Worm (Caenorhabditis elegans) whole organism, L4 larva: ENCODE measurements around the gene F42A9.6.
A peak's percentile ranks its signal among the peaks of the same experiment; 100 is the strongest.

Experiments
- D1046.2 ChIP-seq: fragments of 200-800 bp; sonication (Bioruptor generic); IDR thresholded peaks from 2 replicates; pipeline ENCODE4 v1.3.6; 2022; ENCODE audit warnings: missing genetic modification characterization, missing compliant biosample characterization
- F10B5.3 ChIP-seq: sonication (generic microtip); optimal IDR thresholded peaks from 2 replicates; lab custom pipeline; 2016; ENCODE audit warnings: mild to moderate bottlenecking, missing genetic modification characterization, missing compliant biosample characterization
- F26F4.8 ChIP-seq: fragments of 200-800 bp; sonication (Bioruptor generic); conservative IDR thresholded peaks from 2 replicates; pipeline ENCODE4 v1.3.6; 2022; ENCODE audit warnings: missing genetic modification characterization, missing compliant biosample characterization
- F49E8.2 ChIP-seq: sonication (generic microtip); optimal IDR thresholded peaks from 2 replicates; lab custom pipeline; 2016; ENCODE audit warnings: missing compliant biosample characterization, mild to moderate bottlenecking, missing genetic modification characterization, borderline replicate concordance
- T20F7.1 ChIP-seq: fragments of 200-800 bp; sonication (Bioruptor generic); optimal IDR thresholded peaks from 2 replicates; lab custom pipeline; 2018; ENCODE audit warnings: mild to moderate bottlenecking, missing genetic modification characterization, missing compliant biosample characterization
- Y105C5A.15 ChIP-seq: fragments of 200-800 bp; sonication (Bioruptor generic); IDR thresholded peaks from 2 replicates; pipeline ENCODE4 v1.3.6; 2022; ENCODE audit warnings: missing genetic modification characterization, missing compliant biosample characterization
- Y5F2A.4 ChIP-seq: fragments of 200-800 bp; sonication (Bioruptor generic); optimal IDR thresholded peaks from 2 replicates; lab custom pipeline; 2018; ENCODE audit warnings: mild to moderate bottlenecking, missing genetic modification characterization, missing compliant biosample characterization
- Y75B8A.6 ChIP-seq: fragments of 200-800 bp; sonication (Bioruptor generic); IDR thresholded peaks from 2 replicates; pipeline ENCODE4 v1.3.6; 2022; ENCODE audit warnings: missing genetic modification reagents, missing genetic modification characterization, missing compliant biosample characterization
- ZK546.5 ChIP-seq, 2 experiments: sonication (generic microtip); optimal IDR thresholded peaks; 2 replicates each; lab custom pipeline; 2017; ENCODE audit warnings: missing biosample characterization in 2 of 2, missing genetic modification characterization in 2 of 2
- ceh-28 ChIP-seq: fragments of 150-350 bp; optimal IDR thresholded peaks from 2 replicates; lab custom pipeline; 2014; ENCODE audit warnings: missing biosample characterization, missing genetic modification reagents, missing genetic modification characterization
- ceh-44 ChIP-seq: fragments of 200-800 bp; sonication (Bioruptor generic); IDR thresholded peaks from 2 replicates; pipeline ENCODE4 v1.3.6; 2022; ENCODE audit warnings: missing genetic modification reagents, missing genetic modification characterization, missing compliant biosample characterization
- daf-12 ChIP-seq: fragments of 150-350 bp; optimal IDR thresholded peaks from 2 replicates; lab custom pipeline; 2014; ENCODE audit warnings: missing biosample characterization, missing genetic modification reagents, missing genetic modification characterization
- dmd-6 ChIP-seq: fragments of 200-800 bp; sonication (Bioruptor generic); IDR thresholded peaks from 2 replicates; pipeline ENCODE4 v1.3.6; 2022; ENCODE audit warnings: missing genetic modification reagents, missing genetic modification characterization, missing compliant biosample characterization
- egl-27 ChIP-seq: sonication (generic microtip); optimal IDR thresholded peaks from 3 replicates; lab custom pipeline; 2017; ENCODE audit warnings: missing biosample characterization, missing genetic modification reagents, missing genetic modification characterization
- egl-43 ChIP-seq: fragments of 200-800 bp; sonication (Bioruptor generic); IDR thresholded peaks from 2 replicates; pipeline ENCODE4 v1.3.6; 2022; ENCODE audit warnings: missing genetic modification reagents, missing genetic modification characterization, missing compliant biosample characterization
- gei-8 ChIP-seq: fragments of 200-800 bp; sonication (Bioruptor generic); optimal IDR thresholded peaks from 2 replicates; lab custom pipeline; 2018; ENCODE audit warnings: mild to moderate bottlenecking, missing genetic modification characterization, missing compliant biosample characterization
- hlh-11 ChIP-seq: fragments of 200-800 bp; sonication (Bioruptor generic); optimal IDR thresholded peaks from 2 replicates; lab custom pipeline; 2018; ENCODE audit warnings: mild to moderate bottlenecking, missing genetic modification characterization, missing compliant biosample characterization
- hlh-30 ChIP-seq: sonication (generic microtip); optimal IDR thresholded peaks from 2 replicates; lab custom pipeline; 2017; ENCODE audit warnings: antibody characterized with exemption, mild to moderate bottlenecking, missing genetic modification characterization, missing compliant biosample characterization; ENCODE audit not compliant: insufficient read depth
- hmg-1.1 ChIP-seq: fragments of 200-800 bp; sonication (Bioruptor generic); IDR thresholded peaks from 2 replicates; pipeline ENCODE4 v1.3.6; 2022; ENCODE audit warnings: missing genetic modification reagents, missing genetic modification characterization, missing compliant biosample characterization
- jun-1 ChIP-seq: fragments of 150-350 bp; optimal IDR thresholded peaks from 2 replicates; lab custom pipeline; 2014; ENCODE audit warnings: missing biosample characterization, missing genetic modification reagents, missing genetic modification characterization
- lin-1 ChIP-seq: fragments of 200-800 bp; sonication (Bioruptor generic); IDR thresholded peaks from 2 replicates; pipeline ENCODE4 v1.3.6; 2022; ENCODE audit warnings: missing genetic modification reagents, missing genetic modification characterization, missing compliant biosample characterization
- lin-38 ChIP-seq: fragments of 200-800 bp; sonication (Bioruptor generic); IDR thresholded peaks from 2 replicates; pipeline ENCODE4 v1.3.6; 2022; ENCODE audit warnings: missing genetic modification reagents, missing genetic modification characterization, missing compliant biosample characterization
- lir-3 ChIP-seq: sonication (generic microtip); optimal IDR thresholded peaks from 2 replicates; lab custom pipeline; 2016; ENCODE audit warnings: mild to moderate bottlenecking, missing genetic modification characterization, missing compliant biosample characterization
- lsy-2 ChIP-seq, 2 experiments: fragments of 150-350 bp in 1 of 2; sonication (generic microtip) in 1 of 2; optimal IDR thresholded peaks; 2 replicates each; lab custom pipeline; 2014 to 2017; ENCODE audit warnings: missing biosample characterization in 2 of 2, missing genetic modification characterization in 2 of 2
- madf-5 ChIP-seq, 2 experiments: fragments of 200-800 bp; sonication (Bioruptor generic); IDR thresholded peaks; 2 replicates each; pipeline ENCODE4 v1.3.6; 2022; ENCODE audit warnings: missing compliant biosample characterization in 2 of 2, missing genetic modification characterization in 2 of 2
- mdl-1 ChIP-seq, 2 experiments: fragments of 150-350 bp in 1 of 2; sonication (generic microtip) in 1 of 2; optimal IDR thresholded peaks; 2 replicates each; lab custom pipeline; 2014 to 2017; ENCODE audit warnings: missing biosample characterization in 2 of 2, missing genetic modification characterization in 2 of 2
- mdt-29 ChIP-seq: fragments of 200-800 bp; sonication (Bioruptor generic); IDR thresholded peaks from 2 replicates; pipeline ENCODE4 v1.3.6; 2022; ENCODE audit warnings: missing genetic modification reagents, missing genetic modification characterization, missing compliant biosample characterization
- mes-2 ChIP-seq: sonication (generic microtip); optimal IDR thresholded peaks from 2 replicates; lab custom pipeline; 2016; ENCODE audit warnings: missing genotype, mild to moderate bottlenecking, missing genetic modification characterization, missing compliant biosample characterization; ENCODE audit not compliant: poor library complexity, severe bottlenecking
- mxl-2 ChIP-seq: fragments of 200-800 bp; sonication (Bioruptor generic); conservative IDR thresholded peaks from 2 replicates; pipeline ENCODE4 v1.3.6; 2022; ENCODE audit warnings: missing genetic modification reagents, missing genetic modification characterization, missing compliant biosample characterization
- nhr-10 ChIP-seq: fragments of 150-350 bp; optimal IDR thresholded peaks from 2 replicates; lab custom pipeline; 2014; ENCODE audit warnings: missing biosample characterization, missing genetic modification characterization
- nhr-111 ChIP-seq: fragments of 200-800 bp; sonication (Bioruptor generic); optimal IDR thresholded peaks from 2 replicates; lab custom pipeline; 2018; ENCODE audit warnings: mild to moderate bottlenecking, missing genetic modification characterization, missing compliant biosample characterization
- nhr-25 ChIP-seq: sonication (generic microtip); optimal IDR thresholded peaks from 2 replicates; lab custom pipeline; 2017; ENCODE audit warnings: missing genetic modification characterization, mild to moderate bottlenecking, missing compliant biosample characterization, antibody characterized with exemption, moderate library complexity, borderline replicate concordance; ENCODE audit not compliant: insufficient read depth
- nhr-41 ChIP-seq: fragments of 200-800 bp; sonication (Bioruptor generic); IDR thresholded peaks from 2 replicates; pipeline ENCODE4 v1.3.6; 2022; ENCODE audit warnings: missing genetic modification reagents, missing genetic modification characterization, missing compliant biosample characterization
- nhr-42 ChIP-seq: fragments of 200-800 bp; sonication (Bioruptor generic); IDR thresholded peaks from 2 replicates; pipeline ENCODE4 v1.3.6; 2022; ENCODE audit warnings: missing genetic modification characterization, missing compliant biosample characterization
- nhr-48 ChIP-seq: sonication (generic microtip); optimal IDR thresholded peaks from 2 replicates; lab custom pipeline; 2016; ENCODE audit warnings: mild to moderate bottlenecking, missing genetic modification characterization, missing compliant biosample characterization
- nhr-77 ChIP-seq: fragments of 150-350 bp; optimal IDR thresholded peaks from 2 replicates; lab custom pipeline; 2014; ENCODE audit warnings: missing biosample characterization, missing genetic modification characterization
- php-3 ChIP-seq: fragments of 200-800 bp; sonication (Bioruptor generic); IDR thresholded peaks from 2 replicates; pipeline ENCODE4 v1.3.6; 2022; ENCODE audit warnings: missing genetic modification reagents, missing genetic modification characterization, missing compliant biosample characterization
- set-16 ChIP-seq: fragments of 200-800 bp; sonication (Bioruptor generic); IDR thresholded peaks from 2 replicates; pipeline ENCODE4 v1.3.6; 2022; ENCODE audit warnings: missing genetic modification reagents, missing genetic modification characterization, missing compliant biosample characterization
- snpc-4 ChIP-seq: fragments of 150-350 bp; optimal IDR thresholded peaks from 2 replicates; lab custom pipeline; 2014; ENCODE audit warnings: missing biosample characterization, missing genetic modification characterization
- spr-1 ChIP-seq: sonication (generic microtip); optimal IDR thresholded peaks from 2 replicates; lab custom pipeline; 2016; ENCODE audit warnings: mild to moderate bottlenecking, missing genetic modification characterization, missing compliant biosample characterization
- vab-7 ChIP-seq: fragments of 200-800 bp; sonication (Bioruptor generic); IDR thresholded peaks from 2 replicates; pipeline ENCODE4 v1.3.6; 2022; ENCODE audit warnings: missing genetic modification reagents, missing genetic modification characterization, missing compliant biosample characterization
- zag-1 ChIP-seq: fragments of 150-350 bp; optimal IDR thresholded peaks from 2 replicates; lab custom pipeline; 2014; ENCODE audit warnings: missing biosample characterization, missing genetic modification characterization
- zfp-2 ChIP-seq: sonication (generic microtip); optimal IDR thresholded peaks from 2 replicates; lab custom pipeline; 2016; ENCODE audit warnings: mild to moderate bottlenecking, missing genetic modification characterization, missing compliant biosample characterization
- zip-11 ChIP-seq: fragments of 200-800 bp; sonication (Bioruptor generic); IDR thresholded peaks from 2 replicates; pipeline ENCODE4 v1.3.6; 2022; ENCODE audit warnings: missing genetic modification characterization, missing compliant biosample characterization
- ztf-11 ChIP-seq: fragments of 150-350 bp; optimal IDR thresholded peaks from 2 replicates; lab custom pipeline; 2014; ENCODE audit warnings: missing biosample characterization, missing genetic modification characterization

F42A9.6 gene

ce11 chrIV:8630243-8630642 is 21.2 kb downstream of the F42A9.6 start:
- TF ChIP-seq hlh-30 (tag; lab: Kevin White, UChicago): peak; percentile 29
- TF ChIP-seq Y5F2A.4 (GFP tag; lab: Kevin White, UChicago): no peak

ce11 chrIV:8631033-8631432 is 22.0 kb downstream of the F42A9.6 start, which contains the start of gene dgk-4:
Gene dgk-4, plus strand, starts transcription at chrIV:8631333.
- TF ChIP-seq T20F7.1: no peak
- TF ChIP-seq spr-1 (tag; lab: Kevin White, UChicago): no peak
- TF ChIP-seq F49E8.2 (tag; lab: Kevin White, UChicago): no peak
- no peak for TF ChIP-seq Y75B8A.6
- TF ChIP-seq zip-11: no peak
- no peak for TF ChIP-seq mdt-29
- TF ChIP-seq F10B5.3 (tag; lab: Kevin White, UChicago): no peak
- no peak for TF ChIP-seq lin-1
- TF ChIP-seq dmd-6 (GFP tag; lab: Robert Waterston, UW): no peak
- no peak for TF ChIP-seq nhr-10 (tag; lab: Kevin White, UChicago)
- no peak for TF ChIP-seq nhr-48
- no peak for TF ChIP-seq lir-3 (tag; lab: Kevin White, UChicago)
- no peak for TF ChIP-seq ZK546.5 (tag; optimal IDR thresholded peaks at IDR 0.05; lab: Kevin White, UChicago)
- no peak for TF ChIP-seq ceh-44 (GFP tag; lab: Robert Waterston, UW)
- TF ChIP-seq D1046.2 (GFP tag; lab: Robert Waterston, UW): no peak
- TF ChIP-seq madf-5 (GFP tag; IDR thresholded peaks at IDR 0.05; lab: Robert Waterston, UW): no peak
- TF ChIP-seq ztf-11: no peak
- TF ChIP-seq nhr-41: no peak

- TF ChIP-seq lsy-2 (tag; optimal IDR thresholded peaks at IDR 0.05; lab: Kevin White, UChicago) (no peak), mes-2 (tag; lab: Kevin White, UChicago) (no peak), mdt-29 (no peak), hmg-1.1 (GFP tag; lab: Robert Waterston, UW) (no peak), php-3 (GFP tag; lab: Robert Waterston, UW) (no peak), mdl-1 (tag; optimal IDR thresholded peaks at IDR 0.05; lab: Kevin White, UChicago) (no peak), ceh-28 (tag; lab: Kevin White, UChicago) (no peak), ZK546.5 (tag; optimal IDR thresholded peaks at IDR 0.05; lab: Kevin White, UChicago) (no peak), lin-38 (no peak), set-16 (GFP tag; lab: Robert Waterston, UW) (no peak), nhr-42 (GFP tag; lab: Robert Waterston, UW) (no peak), nhr-77 (tag; lab: Kevin White, UChicago) (no peak), zfp-2 (no peak), jun-1 (tag; lab: Kevin White, UChicago) (no peak), mxl-2 (GFP tag; lab: Robert Waterston, UW) (no peak), egl-43 (GFP tag; lab: Robert Waterston, UW) (no peak), F10B5.3 (tag; lab: Kevin White, UChicago) (no peak), nhr-111 (GFP tag; lab: Kevin White, UChicago) (no peak), gei-8 (GFP tag; lab: Kevin White, UChicago) (no peak), zag-1 (no peak)
Observed at ce11 chrIV:8638761-8639160, 29.7 kb downstream of the F42A9.6 start, which contains the start of gene F42A9.9. Gene F42A9.9, minus strand, starts transcription at chrIV:8638861.

- TF ChIP-seq hlh-11 (tag; lab: Kevin White, UChicago) (no peak), vab-7 (GFP tag; lab: Robert Waterston, UW) (no peak), zag-1 (no peak), Y5F2A.4 (GFP tag; lab: Kevin White, UChicago) (no peak), snpc-4 (no peak), Y105C5A.15 (GFP tag; lab: Robert Waterston, UW) (no peak), mes-2 (tag; lab: Kevin White, UChicago) (no peak), F26F4.8 (GFP tag; lab: Robert Waterston, UW) (no peak), daf-12 (no peak), nhr-10 (tag; lab: Kevin White, UChicago) (no peak), egl-43 (GFP tag; lab: Robert Waterston, UW) (no peak), nhr-25 (tag; lab: Kevin White, UChicago) (no peak), egl-27 (tag; lab: Kevin White, UChicago) (no peak), set-16 (GFP tag; lab: Robert Waterston, UW) (no peak), lsy-2 (tag; optimal IDR thresholded peaks at IDR 0.05; lab: Kevin White, UChicago) (no peak)
Observed at ce11 chrIV:8644432-8644831, 35.4 kb downstream of the F42A9.6 start, which contains the start of gene C49C8.3. Gene C49C8.3, plus strand, starts transcription at chrIV:8644732.
